Worm (Caenorhabditis elegans): Measurements from ENCODE around the gene Y53G8AM.4.

Y53G8AM.4 gene

ce11 chrIII:3255575-3255974 lies at the start of gene Y53G8AM.4:
TSS of gene Y53G8AM.4 (minus strand) at chrIII:3255675.
- TF ChIP-seq flh-1 (GFP tag; optimal IDR thresholded peaks at IDR 0.05) (no peak), mls-2 (tag; optimal IDR thresholded peaks at IDR 0.05) (no peak), sem-2 (GFP tag; optimal IDR thresholded peaks at IDR 0.05) (no peak), lsy-2 (tag; optimal IDR thresholded peaks at IDR 0.05) (no peak)

- TF ChIP-seq unc-62 (GFP tag; optimal IDR thresholded peaks at IDR 0.05) (peak; percentile 45), tbx-8 (GFP tag; optimal IDR thresholded peaks at IDR 0.05) (peak; percentile 22), unc-120 (tag; optimal IDR thresholded peaks at IDR 0.05; ENCODE audit: poor library complexity, severe bottlenecking) (peak; percentile 56), bed-3 (GFP tag; optimal IDR thresholded peaks at IDR 0.05) (no peak), mep-1 (tag; optimal IDR thresholded peaks at IDR 0.05) (no peak)
Observed at ce11 chrIII:3304554-3304953, 49.1 kb upstream of the Y53G8AM.4 start.

- TF ChIP-seq elt-1 (tag; optimal IDR thresholded peaks at IDR 0.05; ENCODE audit: borderline replicate concordance, insufficient read depth) (no peak), sem-2 (GFP tag; optimal IDR thresholded peaks at IDR 0.05) (no peak), ham-2 (GFP tag; optimal IDR thresholded peaks at IDR 0.05) (no peak), sptf-1 (tag; optimal IDR thresholded peaks at IDR 0.05) (no peak), zip-8 (tag; optimal IDR thresholded peaks at IDR 0.05) (no peak), lsy-2 (tag; optimal IDR thresholded peaks at IDR 0.05) (no peak), snpc-4 (tag; optimal IDR thresholded peaks at IDR 0.05) (no peak), ces-1 (GFP tag; optimal IDR thresholded peaks at IDR 0.05) (no peak), lin-32 (GFP tag; optimal IDR thresholded peaks at IDR 0.05) (no peak), nhr-2 (tag; optimal IDR thresholded peaks at IDR 0.05) (no peak), drap-1 (GFP tag; optimal IDR thresholded peaks at IDR 0.05) (no peak), flh-1 (GFP tag; optimal IDR thresholded peaks at IDR 0.05) (no peak), bed-3 (GFP tag; optimal IDR thresholded peaks at IDR 0.05) (no peak), ceh-43 (GFP tag; optimal IDR thresholded peaks at IDR 0.05) (no peak), nhr-28 (tag; optimal IDR thresholded peaks at IDR 0.05) (no peak), ztf-11 (tag; optimal IDR thresholded peaks at IDR 0.05) (no peak), pha-4 (tag; optimal IDR thresholded peaks at IDR 0.05) (no peak), mls-2 (tag; optimal IDR thresholded peaks at IDR 0.05) (no peak)
Observed at ce11 chrIII:3297151-3297550, 41.7 kb upstream of the Y53G8AM.4 start, which contains the start of gene Y53G8AR.5. TSS of gene Y53G8AR.5 (plus strand) at chrIII:3297451.

- TF ChIP-seq unc-39 (tag; optimal IDR thresholded peaks at IDR 0.05) (no peak), lsy-2 (tag; optimal IDR thresholded peaks at IDR 0.05) (peak; percentile 8), ham-2 (GFP tag; optimal IDR thresholded peaks at IDR 0.05) (no peak), ceh-43 (GFP tag; optimal IDR thresholded peaks at IDR 0.05) (no peak), ces-1 (GFP tag; optimal IDR thresholded peaks at IDR 0.05) (peak; percentile 88), ztf-11 (tag; optimal IDR thresholded peaks at IDR 0.05) (no peak), elt-3 (tag; optimal IDR thresholded peaks at IDR 0.05) (no peak), nhr-2 (tag; optimal IDR thresholded peaks at IDR 0.05) (no peak), cnd-1 (tag; optimal IDR thresholded peaks at IDR 0.05) (no peak), lin-32 (GFP tag; optimal IDR thresholded peaks at IDR 0.05) (no peak), hlh-1 (tag; optimal IDR thresholded peaks at IDR 0.05) (no peak), elt-1 (tag; optimal IDR thresholded peaks at IDR 0.05; ENCODE audit: borderline replicate concordance, insufficient read depth) (no peak), sem-2 (GFP tag; optimal IDR thresholded peaks at IDR 0.05) (no peak), mep-1 (tag; optimal IDR thresholded peaks at IDR 0.05) (peak; percentile 23), unc-120 (tag; optimal IDR thresholded peaks at IDR 0.05; ENCODE audit: poor library complexity, severe bottlenecking) (no peak)
Observed at ce11 chrIII:3294283-3294793, 38.9 kb upstream of the Y53G8AM.4 start, which contains the start of the genes Y53G8AR.8 and Y53G8AR.6. TSS of gene Y53G8AR.8 (minus strand) at chrIII:3294330. TSS of gene Y53G8AR.6 (plus strand) at chrIII:3294743.

ce11 chrIII:3281860-3282358 lies 26.4 kb upstream of the Y53G8AM.4 start, which contains the start of gene mfsd-8:
TSS of gene mfsd-8 (plus strand) at chrIII:3282308.
- TF ChIP-seq ham-2 (GFP tag; optimal IDR thresholded peaks at IDR 0.05), result no peak
- TF ChIP-seq lin-13 (tag; optimal IDR thresholded peaks at IDR 0.05), result no peak
- TF ChIP-seq ceh-43 (GFP tag; optimal IDR thresholded peaks at IDR 0.05), result no peak
- no peak for TF ChIP-seq elt-1 (tag; optimal IDR thresholded peaks at IDR 0.05; ENCODE audit: borderline replicate concordance, insufficient read depth)
- TF ChIP-seq sptf-1 (tag; optimal IDR thresholded peaks at IDR 0.05), result no peak
- no peak for TF ChIP-seq nhr-2 (tag; optimal IDR thresholded peaks at IDR 0.05)
- no peak for TF ChIP-seq unc-39 (tag; optimal IDR thresholded peaks at IDR 0.05)
- TF ChIP-seq nhr-76 (tag; optimal IDR thresholded peaks at IDR 0.05), result no peak
- no peak for TF ChIP-seq blmp-1 (tag; optimal IDR thresholded peaks at IDR 0.05)
